Fruit fly (Drosophila melanogaster) whole organism, pupa: ENCODE measurements around the gene Mps1.

ENCODE experiments used
- CG10348 ChIP-seq: fragments of 200-800 bp; sonication (Bioruptor generic); IDR thresholded peaks from 2 replicates; pipeline ENCODE4 v1.3.6; 2022; ENCODE audit warnings: missing biosample characterization, missing genetic modification characterization
- CG13204 ChIP-seq: fragments of 200-800 bp; sonication (Bioruptor generic); optimal IDR thresholded peaks from 2 replicates; lab custom pipeline; 2018; ENCODE audit warnings: missing biosample characterization, mild to moderate bottlenecking, missing genetic modification characterization, moderate library complexity
- D1 ChIP-seq: fragments of 200-800 bp; sonication (Bioruptor generic); optimal IDR thresholded peaks from 2 replicates; lab custom pipeline; 2018; ENCODE audit warnings: missing biosample characterization, mild to moderate bottlenecking, missing genetic modification characterization, moderate library complexity
- EcR ChIP-seq: fragments of 200-800 bp; sonication (Bioruptor generic); optimal IDR thresholded peaks from 3 replicates; lab custom pipeline; 2019; ENCODE audit warnings: missing biosample characterization, missing genetic modification characterization, mild to moderate bottlenecking, moderate library complexity, missing genetic modification reagents
- Pif1A ChIP-seq: fragments of 200-800 bp; sonication (Bioruptor generic); optimal IDR thresholded peaks from 3 replicates; lab custom pipeline; 2016; ENCODE audit warnings: missing biosample characterization, missing genetic modification characterization
- Pif1B ChIP-seq: fragments of 200-800 bp; sonication (Bioruptor generic); optimal IDR thresholded peaks from 3 replicates; lab custom pipeline; 2016; ENCODE audit warnings: missing biosample characterization, missing genetic modification characterization
- gl ChIP-seq: fragments of 200-800 bp; sonication (Bioruptor generic); optimal IDR thresholded peaks from 2 replicates; lab custom pipeline; 2018; ENCODE audit warnings: missing biosample characterization, mild to moderate bottlenecking, missing genetic modification characterization
- rn ChIP-seq: fragments of 200-800 bp; sonication (Bioruptor generic); IDR thresholded peaks from 2 replicates; pipeline ENCODE4 v1.3.6; 2022; ENCODE audit warnings: missing biosample characterization, missing genetic modification characterization

- TF ChIP-seq Pif1B (GFP tag; lab: Kevin White, UChicago) (no peak), Pif1A (no peak), EcR (GFP tag; lab: Kevin White, UChicago) (no peak), CG10348 (GFP tag; lab: Robert Waterston, UW) (no peak), CG13204 (GFP tag; lab: Kevin White, UChicago) (no peak), D1 (tag; lab: Kevin White, UChicago) (no peak), gl (no peak), rn (GFP tag; lab: Robert Waterston, UW) (no peak)
These were observed 40.7 kb upstream of the Mps1 start, which contains the start of gene CG43175 for dm6 chr3R:17630417-17630816.
